Worm (Caenorhabditis elegans) whole organism, midembryonic: ENCODE results near the gene pigt-1.

Experiments
- T22C8.4 ChIP-seq: fragments of 200-800 bp; sonication (Bioruptor generic); IDR thresholded peaks from 2 replicates; pipeline ENCODE4 v1.3.6; 2022; ENCODE audit warnings: missing genetic modification characterization, missing compliant biosample characterization
- flt-1 ChIP-seq: fragments of 200-800 bp; sonication (Bioruptor generic); IDR thresholded peaks from 2 replicates; pipeline ENCODE4 v1.3.6; 2022; ENCODE audit warnings: missing genetic modification characterization, missing compliant biosample characterization
- klf-2 ChIP-seq: fragments of 200-800 bp; sonication (Bioruptor generic); conservative IDR thresholded peaks from 2 replicates; pipeline ENCODE4 v1.3.6; 2022; ENCODE audit warnings: missing genetic modification reagents, missing genetic modification characterization, missing compliant biosample characterization
- med-1 ChIP-seq: sonication (generic microtip); optimal IDR thresholded peaks from 2 replicates; lab custom pipeline; 2017; ENCODE audit warnings: missing genetic modification characterization, mild to moderate bottlenecking, missing compliant biosample characterization, antibody characterized with exemption, missing genetic modification reagents; ENCODE audit not compliant: insufficient read depth
- ref-1 ChIP-seq: fragments of 200-800 bp; sonication (Bioruptor generic); conservative IDR thresholded peaks from 2 replicates; pipeline ENCODE4 v1.3.6; 2022; ENCODE audit warnings: missing genetic modification reagents, missing genetic modification characterization, missing compliant biosample characterization
- tab-1 ChIP-seq: fragments of 200-800 bp; sonication (Bioruptor generic); IDR thresholded peaks from 2 replicates; pipeline ENCODE4 v1.3.6; 2022; ENCODE audit warnings: missing genetic modification characterization, missing compliant biosample characterization
- ztf-23 ChIP-seq: fragments of 200-800 bp; sonication (Bioruptor generic); IDR thresholded peaks from 2 replicates; pipeline ENCODE4 v1.3.6; 2022; ENCODE audit warnings: missing genetic modification reagents, missing genetic modification characterization, missing compliant biosample characterization
- ztf-29 ChIP-seq: fragments of 200-800 bp; sonication (Bioruptor generic); IDR thresholded peaks from 2 replicates; pipeline ENCODE4 v1.3.6; 2022; ENCODE audit warnings: missing genetic modification reagents, missing genetic modification characterization, missing compliant biosample characterization

DNA sequence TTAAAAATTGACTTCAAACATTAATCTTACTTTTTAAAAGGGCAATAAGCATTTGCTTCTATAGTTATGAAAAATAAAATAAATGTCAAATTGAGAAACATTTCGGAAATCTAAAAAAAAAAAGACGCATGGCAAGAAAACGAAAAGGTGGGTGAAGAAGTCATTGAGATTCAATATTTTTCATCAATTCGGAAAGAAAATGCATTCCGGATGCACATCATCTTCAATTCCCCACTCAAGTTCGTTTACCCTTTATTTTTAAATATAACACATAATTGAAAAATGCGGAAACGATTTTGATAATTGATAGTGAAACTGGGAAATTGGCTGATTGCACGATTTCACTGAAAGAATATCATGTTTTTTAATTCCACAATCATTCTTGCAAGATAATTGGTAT is 43.8 kb upstream of the pigt-1 start, which contains the start of gene F53B7.4:
- TF ChIP-seq ztf-29 (GFP tag; lab: Robert Waterston, UW) (no peak), flt-1 (no peak), med-1 (GFP tag; lab: Kevin White, UChicago) (no peak), tab-1 (GFP tag; lab: Robert Waterston, UW) (no peak), T22C8.4 (GFP tag; lab: Robert Waterston, UW) (no peak), ref-1 (GFP tag; lab: Robert Waterston, UW) (no peak), ztf-23 (GFP tag; lab: Robert Waterston, UW) (no peak), klf-2 (GFP tag; lab: Robert Waterston, UW) (no peak)
